Worm (Caenorhabditis elegans) whole organism, L2 larva: ENCODE data around the gene rab-19.
A peak's percentile ranks its signal among the peaks of the same experiment; 100 is the strongest.

Source experiments
- C34F6.9 ChIP-seq: fragments of 150-350 bp; optimal IDR thresholded peaks from 2 replicates; lab custom pipeline; 2014; ENCODE audit warnings: missing biosample characterization, missing genetic modification characterization
- F13H6.1 ChIP-seq: sonication (generic microtip); optimal IDR thresholded peaks from 2 replicates; lab custom pipeline; 2016; ENCODE audit warnings: missing genetic modification characterization, missing compliant biosample characterization
- R02D3.7 ChIP-seq: fragments of 150-350 bp; optimal IDR thresholded peaks from 2 replicates; lab custom pipeline; 2014; ENCODE audit warnings: missing biosample characterization, missing genetic modification characterization
- Y55F3AM.14 ChIP-seq: fragments of 200-800 bp; sonication (Bioruptor generic); optimal IDR thresholded peaks from 2 replicates; lab custom pipeline; 2018; ENCODE audit warnings: mild to moderate bottlenecking, missing genetic modification characterization, missing compliant biosample characterization
- ZK546.5 ChIP-seq: sonication (generic microtip); optimal IDR thresholded peaks from 2 replicates; lab custom pipeline; 2017; ENCODE audit warnings: missing biosample characterization, missing genetic modification characterization
- alr-1 ChIP-seq: fragments of 150-350 bp; optimal IDR thresholded peaks from 2 replicates; lab custom pipeline; 2014; ENCODE audit warnings: missing biosample characterization, missing genetic modification characterization
- aly-2 ChIP-seq: fragments of 150-350 bp; optimal IDR thresholded peaks from 2 replicates; lab custom pipeline; 2014; ENCODE audit warnings: missing biosample characterization, missing genetic modification characterization
- ama-1 ChIP-seq: fragments of 150-350 bp; optimal IDR thresholded peaks from 2 replicates; lab custom pipeline; 2018; ENCODE audit warnings: inconsistent platforms
- blmp-1 ChIP-seq: sonication (generic microtip); optimal IDR thresholded peaks from 2 replicates; lab custom pipeline; 2017; ENCODE audit warnings: missing genetic modification characterization, mild to moderate bottlenecking, missing compliant biosample characterization, antibody characterized with exemption, moderate library complexity; ENCODE audit not compliant: insufficient read depth
- ceh-16 ChIP-seq: fragments of 150-350 bp; optimal IDR thresholded peaks from 2 replicates; lab custom pipeline; 2014; ENCODE audit warnings: missing biosample characterization, missing genetic modification characterization
- ceh-82 ChIP-seq: fragments of 150-350 bp; optimal IDR thresholded peaks from 2 replicates; lab custom pipeline; 2014; ENCODE audit warnings: missing biosample characterization, missing genetic modification characterization
- crh-2 ChIP-seq: sonication (generic microtip); optimal IDR thresholded peaks from 2 replicates; lab custom pipeline; 2017; ENCODE audit warnings: missing biosample characterization, missing genetic modification characterization
- dmd-4 ChIP-seq: sonication (generic microtip); optimal IDR thresholded peaks from 2 replicates; lab custom pipeline; 2017; ENCODE audit warnings: missing biosample characterization, missing genetic modification characterization
- egl-27 ChIP-seq: sonication (generic microtip); optimal IDR thresholded peaks from 3 replicates; lab custom pipeline; 2017; ENCODE audit warnings: missing biosample characterization, missing genetic modification reagents, missing genetic modification characterization
- elt-1 ChIP-seq: fragments of 150-350 bp; optimal IDR thresholded peaks from 2 replicates; lab custom pipeline; 2014; ENCODE audit warnings: missing biosample characterization, missing genetic modification characterization
- elt-3 ChIP-seq: sonication (generic microtip); optimal IDR thresholded peaks from 2 replicates; lab custom pipeline; 2017; ENCODE audit warnings: missing biosample characterization, missing genetic modification characterization
- fos-1 ChIP-seq: fragments of 150-350 bp; optimal IDR thresholded peaks from 2 replicates; lab custom pipeline; 2014; ENCODE audit warnings: missing biosample characterization, missing genetic modification characterization
- gmeb-1 ChIP-seq: fragments of 150-350 bp; optimal IDR thresholded peaks from 2 replicates; lab custom pipeline; 2014; ENCODE audit warnings: missing biosample characterization, missing genetic modification characterization
- lin-11 ChIP-seq: fragments of 150-350 bp; sonication (generic microtip); optimal IDR thresholded peaks from 2 replicates; lab custom pipeline; 2014; ENCODE audit warnings: missing biosample characterization, missing genetic modification characterization, inconsistent platforms, mixed read lengths
- lin-13 ChIP-seq: fragments of 150-350 bp; optimal IDR thresholded peaks from 2 replicates; lab custom pipeline; 2014; ENCODE audit warnings: missing biosample characterization, missing genetic modification reagents, missing genetic modification characterization
- lin-39 ChIP-seq: fragments of 150-350 bp; optimal IDR thresholded peaks from 2 replicates; lab custom pipeline; 2014; ENCODE audit warnings: missing biosample characterization, missing genetic modification reagents, missing genetic modification characterization
- lsy-2 ChIP-seq, 2 experiments: fragments of 150-350 bp in 1 of 2; sonication (generic microtip) in 1 of 2; optimal IDR thresholded peaks; 2 replicates each; lab custom pipeline; 2014 to 2017; ENCODE audit warnings: missing biosample characterization in 2 of 2, missing genetic modification characterization in 2 of 2
- mab-5 ChIP-seq: fragments of 150-350 bp; optimal IDR thresholded peaks from 2 replicates; lab custom pipeline; 2014; ENCODE audit warnings: missing biosample characterization, missing genetic modification characterization
- mbf-1 ChIP-seq: sonication (generic microtip); optimal IDR thresholded peaks from 2 replicates; lab custom pipeline; 2017; ENCODE audit warnings: missing biosample characterization, missing genetic modification characterization
- mdl-1 ChIP-seq, 2 experiments: fragments of 150-350 bp in 1 of 2; sonication (generic microtip) in 1 of 2; optimal IDR thresholded peaks; 2 replicates each; lab custom pipeline; 2017; ENCODE audit warnings: missing biosample characterization in 2 of 2, missing genetic modification characterization in 2 of 2
- nhr-10 ChIP-seq: sonication (generic microtip); optimal IDR thresholded peaks from 2 replicates; lab custom pipeline; 2017; ENCODE audit warnings: missing biosample characterization, missing genetic modification characterization
- nhr-11 ChIP-seq: fragments of 150-350 bp; optimal IDR thresholded peaks from 2 replicates; lab custom pipeline; 2014; ENCODE audit warnings: missing biosample characterization, missing genetic modification characterization
- nhr-12 ChIP-seq: fragments of 150-350 bp; optimal IDR thresholded peaks from 2 replicates; lab custom pipeline; 2014; ENCODE audit warnings: missing biosample characterization, missing genetic modification characterization
- nhr-129 ChIP-seq: fragments of 150-350 bp; optimal IDR thresholded peaks from 2 replicates; lab custom pipeline; 2014; ENCODE audit warnings: missing biosample characterization, missing genetic modification characterization
- nhr-21 ChIP-seq: fragments of 150-350 bp; optimal IDR thresholded peaks from 2 replicates; lab custom pipeline; 2014; ENCODE audit warnings: missing biosample characterization, missing genetic modification characterization
- nhr-23 ChIP-seq: fragments of 150-350 bp; optimal IDR thresholded peaks from 2 replicates; lab custom pipeline; 2014; ENCODE audit warnings: missing biosample characterization, missing genetic modification reagents, missing genetic modification characterization
- nhr-237 ChIP-seq: fragments of 150-350 bp; optimal IDR thresholded peaks from 2 replicates; lab custom pipeline; 2014; ENCODE audit warnings: missing biosample characterization, missing genetic modification characterization
- nhr-25 ChIP-seq: fragments of 150-350 bp; sonication (generic microtip); optimal IDR thresholded peaks from 3 replicates; lab custom pipeline; 2014; ENCODE audit warnings: missing biosample characterization, missing genetic modification characterization
- nhr-6 ChIP-seq: fragments of 150-350 bp; optimal IDR thresholded peaks from 2 replicates; lab custom pipeline; 2014; ENCODE audit warnings: missing biosample characterization, missing genetic modification characterization
- nhr-77 ChIP-seq: fragments of 150-350 bp; optimal IDR thresholded peaks from 2 replicates; lab custom pipeline; 2014; ENCODE audit warnings: missing biosample characterization, missing genetic modification characterization
- peb-1 ChIP-seq: fragments of 150-350 bp; optimal IDR thresholded peaks from 2 replicates; lab custom pipeline; 2014; ENCODE audit warnings: missing biosample characterization, missing genetic modification characterization
- sem-4 ChIP-seq: fragments of 150-350 bp; optimal IDR thresholded peaks from 2 replicates; lab custom pipeline; 2014; ENCODE audit warnings: missing biosample characterization, missing genetic modification reagents, missing genetic modification characterization
- skn-1 ChIP-seq: sonication (generic microtip); optimal IDR thresholded peaks from 2 replicates; lab custom pipeline; 2017; ENCODE audit warnings: missing biosample characterization, missing genetic modification characterization
- sma-3 ChIP-seq: sonication (generic microtip); optimal IDR thresholded peaks from 2 replicates; lab custom pipeline; 2016; ENCODE audit warnings: missing genetic modification reagents, missing genetic modification characterization, missing compliant biosample characterization
- sma-9 ChIP-seq, 2 experiments: fragments of 150-350 bp in 1 of 2; sonication (generic microtip) in 1 of 2; optimal IDR thresholded peaks; 2 replicates each; lab custom pipeline; 2014 to 2016; ENCODE audit warnings: missing genetic modification characterization in 2 of 2, mild to moderate bottlenecking in 1 of 2, missing biosample characterization in 1 of 2, missing compliant biosample characterization in 1 of 2, missing genetic modification reagents in 1 of 2, moderate library complexity in 1 of 2
- snpc-4 ChIP-seq: fragments of 150-350 bp; optimal IDR thresholded peaks from 2 replicates; lab custom pipeline; 2014; ENCODE audit warnings: missing biosample characterization, missing genetic modification characterization
- unc-39 ChIP-seq: fragments of 150-350 bp; optimal IDR thresholded peaks from 2 replicates; lab custom pipeline; 2014; ENCODE audit warnings: missing biosample characterization, missing genetic modification characterization
- unc-55 ChIP-seq: fragments of 150-350 bp; sonication (generic microtip); optimal IDR thresholded peaks from 3 replicates; lab custom pipeline; 2014; ENCODE audit warnings: missing biosample characterization, missing genetic modification reagents, missing genetic modification characterization
- unc-62 ChIP-seq: fragments of 150-350 bp; optimal IDR thresholded peaks from 2 replicates; lab custom pipeline; 2014; ENCODE audit warnings: missing biosample characterization, missing genetic modification reagents, missing genetic modification characterization
- zag-1 ChIP-seq: fragments of 150-350 bp; optimal IDR thresholded peaks from 2 replicates; lab custom pipeline; 2014; ENCODE audit warnings: missing biosample characterization, missing genetic modification characterization
- ztf-1 ChIP-seq: fragments of 200-800 bp; sonication (Bioruptor generic); conservative IDR thresholded peaks from 2 replicates; pipeline ENCODE4 v1.3.6; 2022; ENCODE audit warnings: missing genetic modification characterization, missing compliant biosample characterization
- ztf-11 ChIP-seq: sonication (generic microtip); optimal IDR thresholded peaks from 2 replicates; lab custom pipeline; 2017; ENCODE audit warnings: missing biosample characterization, missing genetic modification characterization
- ztf-4 ChIP-seq: fragments of 150-350 bp; optimal IDR thresholded peaks from 2 replicates; lab custom pipeline; 2014; ENCODE audit warnings: missing biosample characterization, missing genetic modification characterization

Gene rab-19

ce11 chrIV:13394686-13395085, 10.5 kb upstream of the rab-19 start:
- TF ChIP-seq fos-1 (tag; lab: Kevin White, UChicago) (peak; percentile 8), blmp-1 (tag; lab: Kevin White, UChicago) (peak; percentile 59), nhr-21 (no peak)

ce11 chrIV:13393246-13393716, 9.1 kb upstream of the rab-19 start:
- TF ChIP-seq lsy-2 (tag; optimal IDR thresholded peaks at IDR 0.05; lab: Kevin White, UChicago) (peak in 1 of 2 experiments; percentile 42), nhr-129 (tag; lab: Kevin White, UChicago) (peak; percentile 68), ZK546.5 (no peak), alr-1 (no peak), unc-62 (GFP tag; lab: Kevin White, UChicago) (no peak), F13H6.1 (tag; lab: Kevin White, UChicago) (peak; percentile 9), mdl-1 (tag; optimal IDR thresholded peaks at IDR 0.05; lab: Kevin White, UChicago) (peak in 1 of 2 experiments; percentile 31), C34F6.9 (tag; lab: Kevin White, UChicago) (no peak), skn-1 (tag; lab: Kevin White, UChicago) (no peak), nhr-12 (tag; lab: Kevin White, UChicago) (no peak), nhr-10 (no peak), blmp-1 (tag; lab: Kevin White, UChicago) (no peak), aly-2 (tag; lab: Kevin White, UChicago) (no peak), nhr-6 (tag; lab: Kevin White, UChicago) (no peak), unc-39 (no peak), ceh-82 (no peak), lin-11 (tag; lab: Kevin White, UChicago) (no peak), sem-4 (tag; lab: Kevin White, UChicago) (no peak), mab-5 (tag; lab: Kevin White, UChicago) (no peak), ztf-11 (tag; lab: Kevin White, UChicago) (no peak), ceh-16 (no peak), snpc-4 (tag; lab: Kevin White, UChicago) (no peak), ztf-1 (GFP tag; lab: Robert Waterston, UW) (no peak), nhr-11 (tag; lab: Kevin White, UChicago) (no peak), sma-9 (GFP tag; optimal IDR thresholded peaks at IDR 0.05; lab: Kevin White, UChicago) (peak; percentile 74), sma-9 (tag; optimal IDR thresholded peaks at IDR 0.05; lab: Kevin White, UChicago) (no peak), nhr-23 (no peak), mbf-1 (tag; lab: Kevin White, UChicago) (no peak), gmeb-1 (peak; percentile 34), elt-3 (tag; lab: Kevin White, UChicago) (no peak), crh-2 (peak; percentile 83), peb-1 (tag; lab: Kevin White, UChicago) (no peak), lin-39 (tag; lab: Kevin White, UChicago) (no peak), sma-3 (GFP tag; lab: Kevin White, UChicago) (peak; percentile 74), ama-1 (no peak), unc-55 (GFP tag; lab: Kevin White, UChicago) (no peak), ztf-4 (tag; lab: Kevin White, UChicago) (no peak), Y55F3AM.14 (peak; percentile 25), elt-1 (no peak), dmd-4 (tag; lab: Kevin White, UChicago) (no peak), lin-13 (GFP tag; lab: Kevin White, UChicago) (no peak), egl-27 (tag; lab: Kevin White, UChicago) (no peak), fos-1 (tag; lab: Kevin White, UChicago) (peak; percentile 63), nhr-21 (peak; percentile 62), nhr-25 (peak; percentile 8), nhr-77 (tag; lab: Kevin White, UChicago) (no peak), R02D3.7 (tag; lab: Kevin White, UChicago) (no peak), zag-1 (tag; lab: Kevin White, UChicago) (no peak), nhr-237 (tag; lab: Kevin White, UChicago) (no peak)
